Fruit fly (Drosophila melanogaster) whole organism, wandering third instar larva: ENCODE measurements around the gene CG43077.

ENCODE experiments used
- Abd-B ChIP-seq: fragments of >200 bp; optimal IDR thresholded peaks from 2 replicates; lab custom pipeline; 2017; ENCODE audit warnings: missing biosample characterization, missing genetic modification characterization
- CG9705 ChIP-seq: fragments of 200-800 bp; sonication (Bioruptor generic); optimal IDR thresholded peaks from 2 replicates; lab custom pipeline; 2018; ENCODE audit warnings: missing biosample characterization, mild to moderate bottlenecking, missing genetic modification characterization
- CrebA ChIP-seq: fragments of 200-800 bp; sonication (Bioruptor generic); optimal IDR thresholded peaks from 2 replicates; lab custom pipeline; 2016; ENCODE audit warnings: missing biosample characterization, mild to moderate bottlenecking, missing genetic modification characterization, borderline replicate concordance
- Dfd ChIP-seq: fragments of >200 bp; optimal IDR thresholded peaks from 2 replicates; lab custom pipeline; 2017; ENCODE audit warnings: missing biosample characterization, missing genetic modification characterization
- Dif ChIP-seq: fragments of 200-275, 200-300 bp; sonication (Bioruptor generic); optimal IDR thresholded peaks from 2 replicates; lab custom pipeline; 2018; ENCODE audit warnings: missing biosample characterization, missing genetic modification characterization; ENCODE audit not compliant: partially characterized antibody
- HLH106 ChIP-seq: fragments of 200-800 bp; optimal IDR thresholded peaks from 3 replicates; lab custom pipeline; 2019; ENCODE audit warnings: missing biosample characterization, mild to moderate bottlenecking, missing genetic modification characterization, moderate library complexity
- Hnf4 ChIP-seq: fragments of 200-800 bp; sonication (Bioruptor generic); optimal IDR thresholded peaks from 2 replicates; lab custom pipeline; 2016; ENCODE audit warnings: missing biosample characterization, mild to moderate bottlenecking, missing genetic modification characterization
- Hr83 ChIP-seq: fragments of 200-300 bp; sonication (Bioruptor generic); optimal IDR thresholded peaks from 2 replicates; lab custom pipeline; 2016; ENCODE audit warnings: missing biosample characterization, mild to moderate bottlenecking, missing genetic modification characterization, moderate library complexity; ENCODE audit not compliant: poor library complexity, severe bottlenecking
- Jra ChIP-seq: sonication (Bioruptor generic); optimal IDR thresholded peaks from 2 replicates; lab custom pipeline; 2016; ENCODE audit warnings: missing biosample characterization, missing genetic modification characterization
- Mio ChIP-seq: sonication (Bioruptor generic); optimal IDR thresholded peaks from 2 replicates; lab custom pipeline; 2016; ENCODE audit warnings: missing biosample characterization, missing genetic modification characterization
- Myc ChIP-seq: fragments of >200 bp; optimal IDR thresholded peaks from 2 replicates; lab custom pipeline; 2017
- N ChIP-seq: fragments of >200 bp; optimal IDR thresholded peaks from 2 replicates; lab custom pipeline; 2018; ENCODE audit warnings: missing biosample characterization, missing external identifiers, missing genetic modification characterization
- OdsH ChIP-seq: fragments of 200-800 bp; sonication (Bioruptor generic); optimal IDR thresholded peaks from 2 replicates; lab custom pipeline; 2016; ENCODE audit warnings: missing biosample characterization, mild to moderate bottlenecking, missing genetic modification characterization
- Sp1 ChIP-seq: fragments of 200-800 bp; sonication (Bioruptor generic); optimal IDR thresholded peaks from 3 replicates; lab custom pipeline; 2019; ENCODE audit warnings: missing biosample characterization, mild to moderate bottlenecking, missing genetic modification characterization, moderate library complexity
- brk ChIP-seq: fragments of 200-800 bp; sonication (Bioruptor generic); optimal IDR thresholded peaks from 2 replicates; lab custom pipeline; 2016; ENCODE audit warnings: missing biosample characterization, mild to moderate bottlenecking, missing genetic modification characterization
- dl ChIP-seq, 2 experiments: fragments of 175-275, 200-275 bp in 1 of 2; fragments of 200-275 bp in 1 of 2; sonication (Bioruptor generic); optimal IDR thresholded peaks; lab custom pipeline; 2018; ENCODE audit warnings: mild to moderate bottlenecking in 2 of 2, missing biosample characterization in 2 of 2, missing genetic modification characterization in 2 of 2, moderate library complexity in 2 of 2; ENCODE audit not compliant: partially characterized antibody in 2 of 2, insufficient read depth in 1 of 2
- dmrt93B ChIP-seq: fragments of 200-800 bp; sonication (Bioruptor generic); optimal IDR thresholded peaks from 2 replicates; lab custom pipeline; 2018; ENCODE audit warnings: missing biosample characterization, mild to moderate bottlenecking, missing genetic modification characterization
- dsf ChIP-seq: sonication (Bioruptor generic); optimal IDR thresholded peaks from 2 replicates; lab custom pipeline; 2016; ENCODE audit warnings: missing biosample characterization, missing genetic modification characterization, borderline replicate concordance
- ey ChIP-seq: fragments of 200-800 bp; sonication (Bioruptor generic); optimal IDR thresholded peaks from 2 replicates; lab custom pipeline; 2016; ENCODE audit warnings: missing biosample characterization, missing genetic modification characterization
- foxo ChIP-seq, 2 experiments: fragments of 200-800 bp; sonication (Bioruptor generic); optimal IDR thresholded peaks; 2 replicates in 1 of 2; 3 replicates in 1 of 2; lab custom pipeline; 2016 to 2017; ENCODE audit warnings: missing biosample characterization in 2 of 2, missing genetic modification characterization in 2 of 2
- fru ChIP-seq: fragments of 200-800 bp; sonication (Bioruptor generic); optimal IDR thresholded peaks from 3 replicates; lab custom pipeline; 2016; ENCODE audit warnings: missing biosample characterization, mild to moderate bottlenecking, missing genetic modification characterization
- h ChIP-seq: fragments of 200-800 bp; sonication (Bioruptor generic); optimal IDR thresholded peaks from 3 replicates; lab custom pipeline; 2016; ENCODE audit warnings: missing biosample characterization, mild to moderate bottlenecking, missing genetic modification characterization
- lola ChIP-seq: fragments of >200 bp; optimal IDR thresholded peaks from 2 replicates; lab custom pipeline; 2017; ENCODE audit warnings: missing biosample characterization, missing genetic modification characterization
- pan ChIP-seq: fragments of >200 bp; optimal IDR thresholded peaks from 2 replicates; lab custom pipeline; 2017
- psq ChIP-seq: fragments of 200-800 bp; sonication (Bioruptor generic); optimal IDR thresholded peaks from 3 replicates; lab custom pipeline; 2017; ENCODE audit warnings: missing biosample characterization, mild to moderate bottlenecking, missing genetic modification characterization, moderate library complexity
- rgr ChIP-seq: fragments of 200-800 bp; sonication (Bioruptor generic); optimal IDR thresholded peaks from 3 replicates; lab custom pipeline; 2016; ENCODE audit warnings: missing biosample characterization, mild to moderate bottlenecking, missing genetic modification characterization
- sage ChIP-seq: fragments of 200-800 bp; sonication (Bioruptor generic); optimal IDR thresholded peaks from 2 replicates; lab custom pipeline; 2016; ENCODE audit warnings: missing biosample characterization, mild to moderate bottlenecking, missing genetic modification characterization
- tai ChIP-seq: sonication (Bioruptor generic); optimal IDR thresholded peaks from 2 replicates; lab custom pipeline; 2016; ENCODE audit warnings: missing biosample characterization, missing genetic modification characterization
- usp ChIP-seq: fragments of >200 bp; optimal IDR thresholded peaks from 2 replicates; lab custom pipeline; 2017; ENCODE audit warnings: missing biosample characterization, missing genetic modification characterization

The CG43077 gene

dm6 chrX:17076449-17077289 lies 8.3 kb upstream of the CG43077 start:
- TF ChIP-seq tai (GFP tag; lab: Kevin White, UChicago) = no peak
- peak; percentile 39 for TF ChIP-seq N (GFP tag; lab: Kevin White, UChicago)

- TF ChIP-seq brk (GFP tag; lab: Kevin White, UChicago) = no peak
- TF ChIP-seq sage (GFP tag; lab: Kevin White, UChicago) = no peak
- TF ChIP-seq Hnf4 (GFP tag; lab: Kevin White, UChicago) = no peak
- no peak for TF ChIP-seq Dif (GFP tag; lab: Kevin White, UChicago)
- no peak for TF ChIP-seq OdsH (GFP tag; lab: Kevin White, UChicago)
Measured at dm6 chrX:17066632-17067031, 1.7 kb downstream of the CG43077 start, which contains the start of gene CG45002. CG45002 (minus strand) TSS chrX:17066732.

- no peak for TF ChIP-seq brk (GFP tag; lab: Kevin White, UChicago)
- peak; percentile 73 for TF ChIP-seq Dfd (GFP tag; lab: Kevin White, UChicago)
- no peak for TF ChIP-seq dl (GFP tag; optimal IDR thresholded peaks at IDR 0.05; lab: Kevin White, UChicago; ENCODE audit: insufficient read depth in 1 of 2, partially characterized antibody in 2 of 2)
- no peak for TF ChIP-seq fru
- no peak for TF ChIP-seq ey
Measured at dm6 chrX:17047730-17048577, 20.4 kb downstream of the CG43077 start.

dm6 chrX:17023199-17023598 lies 45.1 kb downstream of the CG43077 start, which contains the start of gene CG43997:
CG43997 (plus strand) TSS chrX:17023499.
- no peak for TF ChIP-seq Dfd (GFP tag; lab: Kevin White, UChicago)
- TF ChIP-seq Mio (GFP tag; lab: Kevin White, UChicago) = no peak
- TF ChIP-seq Abd-B (GFP tag; lab: Kevin White, UChicago) = no peak
- no peak for TF ChIP-seq Jra (GFP tag; lab: Kevin White, UChicago)
- no peak for TF ChIP-seq pan (lab: Kevin White, UChicago)
- TF ChIP-seq lola (GFP tag; lab: Kevin White, UChicago) = no peak
- no peak for TF ChIP-seq Myc
- TF ChIP-seq Sp1 (GFP tag; lab: Kevin White, UChicago) = no peak
- TF ChIP-seq brk (GFP tag; lab: Kevin White, UChicago) = no peak
- TF ChIP-seq OdsH (GFP tag; lab: Kevin White, UChicago) = no peak

dm6 chrX:17022004-17022403 lies 46.3 kb downstream of the CG43077 start, which contains the start of gene CG43996:
CG43996 (plus strand) TSS chrX:17022304.
- TF ChIP-seq N (GFP tag; lab: Kevin White, UChicago) (no peak), foxo (GFP tag; optimal IDR thresholded peaks at IDR 0.05; lab: Kevin White, UChicago) (no peak), dmrt93B (GFP tag; lab: Kevin White, UChicago) (no peak), OdsH (GFP tag; lab: Kevin White, UChicago) (no peak), Dfd (GFP tag; lab: Kevin White, UChicago) (no peak), usp (no peak), tai (GFP tag; lab: Kevin White, UChicago) (no peak), CrebA (GFP tag; lab: Kevin White, UChicago) (no peak), Hnf4 (GFP tag; lab: Kevin White, UChicago) (no peak), Hr83 (GFP tag; lab: Kevin White, UChicago) (no peak), rgr (GFP tag; lab: Kevin White, UChicago) (no peak), Abd-B (GFP tag; lab: Kevin White, UChicago) (no peak), psq (GFP tag; lab: Kevin White, UChicago) (no peak), sage (GFP tag; lab: Kevin White, UChicago) (no peak), dsf (GFP tag; lab: Kevin White, UChicago) (no peak), h (GFP tag; lab: Kevin White, UChicago) (no peak), HLH106 (tag; lab: Kevin White, UChicago) (no peak), Jra (GFP tag; lab: Kevin White, UChicago) (no peak), CG9705 (no peak)
